Worm (Caenorhabditis elegans): ENCODE measurements around the gene clec-34.

Gene clec-34

DNA sequence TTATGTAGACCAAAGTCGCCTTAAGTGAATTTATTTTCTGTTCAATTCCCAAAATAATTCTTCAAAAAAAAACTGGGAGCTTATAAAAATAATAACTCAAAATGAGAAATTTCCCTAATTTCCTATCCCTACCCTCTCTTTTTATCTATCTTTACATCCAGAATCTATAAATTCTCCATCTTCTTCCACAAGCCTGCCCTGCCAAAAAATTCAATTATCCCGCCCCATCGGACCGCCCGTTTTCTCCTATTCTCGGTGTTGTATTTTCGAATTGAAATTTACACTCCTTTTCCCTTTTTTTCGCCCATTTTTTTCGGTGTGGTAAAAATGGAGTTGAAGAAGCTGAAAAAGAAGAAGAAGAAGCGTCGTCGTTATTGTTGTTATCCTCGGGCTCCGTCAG lies 13.9 kb downstream of the clec-34 start:
- TF ChIP-seq hlh-26 (GFP tag; conservative IDR thresholded peaks at IDR 0.05) (no peak), tlf-1 (GFP tag; optimal IDR thresholded peaks at IDR 0.05) (no peak), efl-1 (GFP tag; optimal IDR thresholded peaks at IDR 0.05) (no peak), ZK185.1 (tag; optimal IDR thresholded peaks at IDR 0.05; ENCODE audit: poor library complexity, severe bottlenecking) (no peak), snpc-1.3 (tag; optimal IDR thresholded peaks at IDR 0.05; ENCODE audit: insufficient read depth) (no peak), madf-10 (tag; optimal IDR thresholded peaks at IDR 0.05) (no peak), snpc-1.1 (tag; optimal IDR thresholded peaks at IDR 0.05; ENCODE audit: insufficient read depth) (no peak), lsy-27 (tag; optimal IDR thresholded peaks at IDR 0.05; ENCODE audit: borderline replicate concordance, insufficient read depth) (no peak), hsf-1 (GFP tag; IDR thresholded peaks at IDR 0.05) (no peak), him-1 (tag; optimal IDR thresholded peaks at IDR 0.05) (no peak)

DNA sequence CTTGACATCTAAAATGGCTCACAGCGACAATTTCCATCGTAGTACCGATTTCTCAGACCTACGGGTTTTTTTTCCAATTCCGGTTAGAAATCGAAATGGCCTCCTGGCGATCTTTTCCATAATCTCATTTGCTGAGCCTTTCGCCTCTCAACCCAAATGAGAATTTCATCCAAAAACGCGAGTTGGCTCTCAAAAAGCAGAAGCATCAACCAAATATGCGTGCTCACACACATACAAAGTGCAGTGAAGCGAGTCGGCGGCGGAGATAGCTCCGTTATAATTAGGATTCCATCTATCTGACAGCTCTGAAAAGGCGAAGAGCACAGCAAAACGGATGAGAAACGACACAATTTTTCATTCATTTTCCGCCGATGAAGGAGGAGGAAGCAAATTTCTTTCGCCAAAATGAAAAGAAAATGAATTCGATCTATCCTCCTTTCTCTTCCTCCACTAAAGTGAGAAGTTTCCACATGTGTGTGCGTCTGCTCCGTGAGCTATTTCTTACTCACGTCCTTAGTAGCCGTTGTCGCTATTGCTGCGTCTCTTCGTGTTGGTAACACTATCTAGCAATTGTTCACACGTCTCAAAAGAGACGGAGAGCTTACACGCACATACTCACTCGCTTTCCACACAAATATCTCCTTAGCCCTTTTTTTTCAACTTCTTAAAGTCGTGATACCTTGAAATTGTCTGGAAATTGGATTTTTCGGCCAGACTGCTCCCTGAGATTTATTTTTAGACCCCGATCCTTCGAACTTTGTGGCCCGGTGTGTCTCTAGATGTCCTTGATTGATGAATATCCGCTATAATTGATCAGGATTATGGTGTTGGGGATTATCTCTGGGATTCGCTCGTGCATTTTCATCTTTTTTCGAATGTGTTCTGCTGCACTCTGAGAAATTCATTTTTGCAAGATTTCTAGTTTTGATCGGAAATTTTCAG lies 16.8 kb downstream of the clec-34 start:
- TF ChIP-seq zfh-2 (GFP tag; conservative IDR thresholded peaks at IDR 0.05) (0 out of 2 replicates have a peak, but pooled peaks have one; percentile 14), dpff-1 (tag; optimal IDR thresholded peaks at IDR 0.05) (no peak), nhr-27 (tag; optimal IDR thresholded peaks at IDR 0.05) (no peak), snpc-1.3 (tag; optimal IDR thresholded peaks at IDR 0.05; ENCODE audit: insufficient read depth) (no peak), ztf-3 (GFP tag; optimal IDR thresholded peaks at IDR 0.05) (no peak), sptf-2 (GFP tag; optimal IDR thresholded peaks at IDR 0.05) (no peak), egrh-3 (GFP tag; IDR thresholded peaks at IDR 0.05) (no peak), snpc-4 (GFP tag; optimal IDR thresholded peaks at IDR 0.05) (no peak), snpc-4 (tag; optimal IDR thresholded peaks at IDR 0.05) (no peak)

DNA sequence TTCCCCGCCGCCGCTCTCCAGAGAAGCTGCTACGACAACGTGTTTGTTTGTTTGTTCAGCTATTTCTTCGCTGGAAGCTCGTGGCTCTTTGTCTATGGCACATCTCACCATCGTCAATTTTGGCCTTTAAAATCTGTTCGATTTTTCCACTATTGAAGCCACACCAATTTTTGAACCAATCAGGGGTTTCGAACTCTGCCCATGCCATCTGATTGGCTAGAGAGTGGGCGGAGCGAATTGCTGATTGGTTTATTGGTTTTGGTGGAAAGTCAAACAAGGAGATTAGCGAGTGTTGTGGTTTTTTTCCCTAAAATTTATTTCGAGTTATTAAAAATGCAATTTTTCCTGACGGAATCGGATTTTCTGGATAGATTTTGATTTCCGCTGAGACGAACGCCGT lies 20.6 kb downstream of the clec-34 start:
- TF ChIP-seq lir-1 (GFP tag; conservative IDR thresholded peaks at IDR 0.05) (no peak), ceh-40 (GFP tag; IDR thresholded peaks at IDR 0.05) (no peak), aptf-2 (GFP tag; conservative IDR thresholded peaks at IDR 0.05) (no peak), let-607 (tag; optimal IDR thresholded peaks at IDR 0.05) (no peak), attf-6 (GFP tag; IDR thresholded peaks at IDR 0.05) (no peak), ztf-26 (tag; optimal IDR thresholded peaks at IDR 0.05) (no peak), dpff-1 (tag; optimal IDR thresholded peaks at IDR 0.05) (no peak), lin-26 (GFP tag; IDR thresholded peaks at IDR 0.05) (no peak)

DNA sequence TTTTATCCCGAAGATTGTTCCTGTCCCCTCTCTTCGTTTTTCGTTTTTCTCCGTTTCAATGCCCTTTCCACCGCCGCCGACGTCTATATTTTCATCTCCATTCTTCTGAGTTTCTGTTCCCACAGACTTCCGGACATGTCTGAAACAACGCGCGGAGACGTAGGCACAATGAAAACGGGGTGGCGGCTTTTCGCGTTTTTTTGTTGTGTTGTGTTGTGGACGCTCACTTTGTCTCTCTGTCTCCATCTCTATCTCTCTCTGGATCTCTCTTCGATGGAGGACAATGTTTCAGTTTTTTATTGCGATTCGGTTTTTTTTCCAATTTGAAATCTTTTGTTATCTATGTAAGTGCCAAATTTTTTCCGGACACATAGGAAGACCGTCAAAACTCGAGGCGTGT lies 24.4 kb downstream of the clec-34 start:
- no peak for TF ChIP-seq Y56A3A.18 (GFP tag; IDR thresholded peaks at IDR 0.05)
- TF ChIP-seq bed-2 (GFP tag; IDR thresholded peaks at IDR 0.05), result no peak
- peak; percentile 67; the same call in 1 of the 2 replicates for TF ChIP-seq zfh-2 (GFP tag; conservative IDR thresholded peaks at IDR 0.05)

DNA sequence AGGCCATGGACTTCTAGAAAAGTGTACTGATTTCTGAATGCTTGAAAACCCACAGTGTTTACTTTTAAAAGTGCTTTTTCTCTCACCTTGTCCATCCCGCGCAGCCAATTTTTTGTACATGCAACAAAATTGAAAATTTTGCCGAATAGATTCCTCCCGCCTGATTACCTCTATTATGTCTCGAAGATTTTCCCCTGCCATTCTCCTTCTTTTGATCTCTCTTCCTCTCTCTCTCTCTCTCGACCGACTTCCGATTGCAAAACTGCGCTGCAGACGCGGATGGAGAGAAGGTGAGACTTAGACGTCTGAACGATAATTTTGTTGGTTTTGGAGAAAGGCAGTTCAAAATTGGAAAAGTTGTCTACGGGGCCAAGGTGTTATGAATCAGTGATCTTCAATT lies 38.9 kb downstream of the clec-34 start:
- TF ChIP-seq ceh-100 (GFP tag; IDR thresholded peaks at IDR 0.05) (no peak), zfh-2 (GFP tag; conservative IDR thresholded peaks at IDR 0.05) (0 out of 2 replicates have a peak, but pooled peaks have one; percentile 14), nfyb-1 (GFP tag; IDR thresholded peaks at IDR 0.05) (0 out of 2 replicates have a peak, but pooled peaks have one; percentile 28)
